Worm (Caenorhabditis elegans) whole organism, L2 larva: Measurements from ENCODE around the gene col-164.

Experiments used
- C34F6.9 ChIP-seq: fragments of 150-350 bp; optimal IDR thresholded peaks from 2 replicates; lab custom pipeline; 2014; ENCODE audit warnings: missing biosample characterization, missing genetic modification characterization
- F13H6.1 ChIP-seq: sonication (generic microtip); optimal IDR thresholded peaks from 2 replicates; lab custom pipeline; 2016; ENCODE audit warnings: missing genetic modification characterization, missing compliant biosample characterization
- Y55F3AM.14 ChIP-seq: fragments of 200-800 bp; sonication (Bioruptor generic); optimal IDR thresholded peaks from 2 replicates; lab custom pipeline; 2018; ENCODE audit warnings: mild to moderate bottlenecking, missing genetic modification characterization, missing compliant biosample characterization
- ZK546.5 ChIP-seq: sonication (generic microtip); optimal IDR thresholded peaks from 2 replicates; lab custom pipeline; 2017; ENCODE audit warnings: missing biosample characterization, missing genetic modification characterization
- aly-2 ChIP-seq: fragments of 150-350 bp; optimal IDR thresholded peaks from 2 replicates; lab custom pipeline; 2014; ENCODE audit warnings: missing biosample characterization, missing genetic modification characterization
- ama-1 ChIP-seq: fragments of 150-350 bp; optimal IDR thresholded peaks from 2 replicates; lab custom pipeline; 2018; ENCODE audit warnings: inconsistent platforms
- blmp-1 ChIP-seq: sonication (generic microtip); optimal IDR thresholded peaks from 2 replicates; lab custom pipeline; 2017; ENCODE audit warnings: missing genetic modification characterization, mild to moderate bottlenecking, missing compliant biosample characterization, antibody characterized with exemption, moderate library complexity; ENCODE audit not compliant: insufficient read depth
- crh-2 ChIP-seq: sonication (generic microtip); optimal IDR thresholded peaks from 2 replicates; lab custom pipeline; 2017; ENCODE audit warnings: missing biosample characterization, missing genetic modification characterization
- dmd-4 ChIP-seq: sonication (generic microtip); optimal IDR thresholded peaks from 2 replicates; lab custom pipeline; 2017; ENCODE audit warnings: missing biosample characterization, missing genetic modification characterization
- egl-27 ChIP-seq: sonication (generic microtip); optimal IDR thresholded peaks from 3 replicates; lab custom pipeline; 2017; ENCODE audit warnings: missing biosample characterization, missing genetic modification reagents, missing genetic modification characterization
- elt-1 ChIP-seq: fragments of 150-350 bp; optimal IDR thresholded peaks from 2 replicates; lab custom pipeline; 2014; ENCODE audit warnings: missing biosample characterization, missing genetic modification characterization
- elt-3 ChIP-seq: sonication (generic microtip); optimal IDR thresholded peaks from 2 replicates; lab custom pipeline; 2017; ENCODE audit warnings: missing biosample characterization, missing genetic modification characterization
- fos-1 ChIP-seq: fragments of 150-350 bp; optimal IDR thresholded peaks from 2 replicates; lab custom pipeline; 2014; ENCODE audit warnings: missing biosample characterization, missing genetic modification characterization
- gmeb-1 ChIP-seq: fragments of 150-350 bp; optimal IDR thresholded peaks from 2 replicates; lab custom pipeline; 2014; ENCODE audit warnings: missing biosample characterization, missing genetic modification characterization
- lin-13 ChIP-seq: fragments of 150-350 bp; optimal IDR thresholded peaks from 2 replicates; lab custom pipeline; 2014; ENCODE audit warnings: missing biosample characterization, missing genetic modification reagents, missing genetic modification characterization
- lsy-2 ChIP-seq, 2 experiments: fragments of 150-350 bp in 1 of 2; sonication (generic microtip) in 1 of 2; optimal IDR thresholded peaks; 2 replicates each; lab custom pipeline; 2014 to 2017; ENCODE audit warnings: missing biosample characterization in 2 of 2, missing genetic modification characterization in 2 of 2
- mab-5 ChIP-seq: fragments of 150-350 bp; optimal IDR thresholded peaks from 2 replicates; lab custom pipeline; 2014; ENCODE audit warnings: missing biosample characterization, missing genetic modification characterization
- mbf-1 ChIP-seq: sonication (generic microtip); optimal IDR thresholded peaks from 2 replicates; lab custom pipeline; 2017; ENCODE audit warnings: missing biosample characterization, missing genetic modification characterization
- mdl-1 ChIP-seq, 2 experiments: fragments of 150-350 bp in 1 of 2; sonication (generic microtip) in 1 of 2; optimal IDR thresholded peaks; 2 replicates each; lab custom pipeline; 2017; ENCODE audit warnings: missing biosample characterization in 2 of 2, missing genetic modification characterization in 2 of 2
- nhr-10 ChIP-seq: sonication (generic microtip); optimal IDR thresholded peaks from 2 replicates; lab custom pipeline; 2017; ENCODE audit warnings: missing biosample characterization, missing genetic modification characterization
- nhr-11 ChIP-seq: fragments of 150-350 bp; optimal IDR thresholded peaks from 2 replicates; lab custom pipeline; 2014; ENCODE audit warnings: missing biosample characterization, missing genetic modification characterization
- nhr-12 ChIP-seq: fragments of 150-350 bp; optimal IDR thresholded peaks from 2 replicates; lab custom pipeline; 2014; ENCODE audit warnings: missing biosample characterization, missing genetic modification characterization
- nhr-129 ChIP-seq: fragments of 150-350 bp; optimal IDR thresholded peaks from 2 replicates; lab custom pipeline; 2014; ENCODE audit warnings: missing biosample characterization, missing genetic modification characterization
- nhr-21 ChIP-seq: fragments of 150-350 bp; optimal IDR thresholded peaks from 2 replicates; lab custom pipeline; 2014; ENCODE audit warnings: missing biosample characterization, missing genetic modification characterization
- nhr-23 ChIP-seq: fragments of 150-350 bp; optimal IDR thresholded peaks from 2 replicates; lab custom pipeline; 2014; ENCODE audit warnings: missing biosample characterization, missing genetic modification reagents, missing genetic modification characterization
- nhr-25 ChIP-seq: fragments of 150-350 bp; sonication (generic microtip); optimal IDR thresholded peaks from 3 replicates; lab custom pipeline; 2014; ENCODE audit warnings: missing biosample characterization, missing genetic modification characterization
- nhr-6 ChIP-seq: fragments of 150-350 bp; optimal IDR thresholded peaks from 2 replicates; lab custom pipeline; 2014; ENCODE audit warnings: missing biosample characterization, missing genetic modification characterization
- nhr-77 ChIP-seq: fragments of 150-350 bp; optimal IDR thresholded peaks from 2 replicates; lab custom pipeline; 2014; ENCODE audit warnings: missing biosample characterization, missing genetic modification characterization
- sem-4 ChIP-seq: fragments of 150-350 bp; optimal IDR thresholded peaks from 2 replicates; lab custom pipeline; 2014; ENCODE audit warnings: missing biosample characterization, missing genetic modification reagents, missing genetic modification characterization
- skn-1 ChIP-seq: sonication (generic microtip); optimal IDR thresholded peaks from 2 replicates; lab custom pipeline; 2017; ENCODE audit warnings: missing biosample characterization, missing genetic modification characterization
- unc-39 ChIP-seq: fragments of 150-350 bp; optimal IDR thresholded peaks from 2 replicates; lab custom pipeline; 2014; ENCODE audit warnings: missing biosample characterization, missing genetic modification characterization
- unc-55 ChIP-seq: fragments of 150-350 bp; sonication (generic microtip); optimal IDR thresholded peaks from 3 replicates; lab custom pipeline; 2014; ENCODE audit warnings: missing biosample characterization, missing genetic modification reagents, missing genetic modification characterization
- unc-62 ChIP-seq: fragments of 150-350 bp; optimal IDR thresholded peaks from 2 replicates; lab custom pipeline; 2014; ENCODE audit warnings: missing biosample characterization, missing genetic modification reagents, missing genetic modification characterization
- zag-1 ChIP-seq: fragments of 150-350 bp; optimal IDR thresholded peaks from 2 replicates; lab custom pipeline; 2014; ENCODE audit warnings: missing biosample characterization, missing genetic modification characterization
- ztf-1 ChIP-seq: fragments of 200-800 bp; sonication (Bioruptor generic); conservative IDR thresholded peaks from 2 replicates; pipeline ENCODE4 v1.3.6; 2022; ENCODE audit warnings: missing genetic modification characterization, missing compliant biosample characterization

The col-164 gene

ce11 chrX:2108682-2109081 is 15.4 kb downstream of the col-164 start, which contains the start of gene F53B1.2:
Gene F53B1.2 (plus strand): TSS chrX:2108982.
- TF ChIP-seq Y55F3AM.14: no peak
- no peak for TF ChIP-seq zag-1
- TF ChIP-seq egl-27 (tag; lab: Kevin White, UChicago): no peak
- no peak for TF ChIP-seq skn-1 (tag; lab: Kevin White, UChicago)
- no peak for TF ChIP-seq unc-62 (GFP tag; lab: Kevin White, UChicago)

DNA sequence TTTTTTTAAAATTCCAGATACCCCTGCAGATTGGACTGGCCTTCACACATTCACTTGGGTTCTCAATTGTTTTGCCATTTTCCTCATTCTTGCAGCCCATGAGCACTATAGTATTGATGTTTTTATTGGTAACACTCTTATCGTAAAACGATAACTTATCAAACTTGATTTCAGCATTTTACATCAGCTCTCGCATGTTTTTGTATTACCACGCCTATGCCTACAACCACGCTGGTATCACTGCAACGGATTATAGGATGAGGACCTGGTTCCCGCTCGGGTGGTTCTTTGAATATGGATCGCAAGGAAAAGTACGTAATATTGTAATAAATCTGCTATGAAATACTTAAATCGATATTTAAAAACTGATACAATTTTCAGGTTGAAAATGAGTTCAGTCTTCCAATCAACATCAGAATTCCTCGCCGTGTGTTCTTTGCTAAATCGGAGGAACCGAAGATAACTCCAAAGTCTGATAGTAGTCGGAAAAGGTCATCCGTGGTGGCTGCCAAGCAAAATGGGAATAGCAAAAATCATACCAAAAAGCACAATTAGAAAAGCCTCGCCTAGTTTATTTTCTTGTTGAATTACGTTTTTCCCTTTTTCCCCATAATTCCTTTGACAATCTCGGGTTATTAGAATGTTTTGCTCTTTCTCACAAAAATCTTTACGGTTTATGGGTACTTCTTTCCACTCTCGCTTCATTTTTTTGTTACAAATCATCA is 17.5 kb downstream of the col-164 start:
- TF ChIP-seq nhr-77 (tag; lab: Kevin White, UChicago): no peak
- TF ChIP-seq Y55F3AM.14: no peak
- TF ChIP-seq blmp-1 (tag; lab: Kevin White, UChicago): no peak
- no peak for TF ChIP-seq aly-2 (tag; lab: Kevin White, UChicago)
- no peak for TF ChIP-seq mab-5 (tag; lab: Kevin White, UChicago)
- TF ChIP-seq zag-1: no peak
- TF ChIP-seq mdl-1 (tag; optimal IDR thresholded peaks at IDR 0.05; lab: Kevin White, UChicago): no peak
- TF ChIP-seq F13H6.1: no peak

DNA sequence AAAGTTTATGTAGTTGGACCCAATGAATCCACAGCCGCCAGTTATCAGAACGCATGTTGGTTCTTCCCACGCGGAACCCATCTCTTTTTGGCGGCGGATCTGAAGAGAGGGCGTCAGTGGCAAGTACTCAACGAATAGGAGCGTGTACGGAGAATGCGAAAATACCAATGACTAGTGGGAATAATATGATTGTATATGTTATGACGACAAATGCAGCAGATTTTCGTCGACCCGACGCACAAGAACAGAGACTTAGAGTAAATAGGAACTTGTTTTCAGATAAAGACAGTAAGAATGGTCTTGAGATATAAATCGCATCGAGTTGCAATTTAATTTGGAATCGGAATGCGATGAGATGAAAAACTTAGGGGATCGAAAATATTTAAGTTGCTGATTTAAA is 19.7 kb downstream of the col-164 start, which contains the start of gene bus-5:
TSS of gene bus-5 (minus strand) at position 101 of the 400 bp plus-strand sequence.
- TF ChIP-seq sem-4 (tag; lab: Kevin White, UChicago) (no peak), fos-1 (tag; lab: Kevin White, UChicago) (no peak), egl-27 (tag; lab: Kevin White, UChicago) (no peak), lsy-2 (tag; optimal IDR thresholded peaks at IDR 0.05; lab: Kevin White, UChicago) (no peak), blmp-1 (tag; lab: Kevin White, UChicago) (no peak), unc-55 (GFP tag; lab: Kevin White, UChicago) (no peak), nhr-129 (tag; lab: Kevin White, UChicago) (no peak), unc-39 (tag; lab: Kevin White, UChicago) (no peak)

- no peak for TF ChIP-seq fos-1 (tag; lab: Kevin White, UChicago)
- no peak for TF ChIP-seq elt-3 (tag; lab: Kevin White, UChicago)
- no peak for TF ChIP-seq gmeb-1 (tag; lab: Kevin White, UChicago)
- TF ChIP-seq ZK546.5: no peak
- TF ChIP-seq nhr-23 (tag; lab: Kevin White, UChicago): no peak
- TF ChIP-seq egl-27 (tag; lab: Kevin White, UChicago): no peak
- TF ChIP-seq nhr-10 (tag; lab: Kevin White, UChicago): no peak
- no peak for TF ChIP-seq Y55F3AM.14
- TF ChIP-seq ama-1 (lab: Kevin White, UChicago): no peak
- no peak for TF ChIP-seq crh-2
- no peak for TF ChIP-seq elt-1 (tag; lab: Kevin White, UChicago)
- no peak for TF ChIP-seq lin-13 (GFP tag; lab: Kevin White, UChicago)
Measured at ce11 chrX:2114171-2114570, 20.9 kb downstream of the col-164 start.

- TF ChIP-seq sem-4 (tag; lab: Kevin White, UChicago) (peak; percentile 23), Y55F3AM.14 (no peak), nhr-25 (tag; lab: Kevin White, UChicago) (peak; percentile 31), nhr-11 (tag; lab: Kevin White, UChicago) (no peak), nhr-21 (tag; lab: Kevin White, UChicago) (peak; percentile 64), ZK546.5 (no peak), mdl-1 (tag; optimal IDR thresholded peaks at IDR 0.05; lab: Kevin White, UChicago) (peak in 1 of 2 experiments; percentile 12)
Measured at ce11 chrX:2116304-2116867, 23.1 kb downstream of the col-164 start.

DNA sequence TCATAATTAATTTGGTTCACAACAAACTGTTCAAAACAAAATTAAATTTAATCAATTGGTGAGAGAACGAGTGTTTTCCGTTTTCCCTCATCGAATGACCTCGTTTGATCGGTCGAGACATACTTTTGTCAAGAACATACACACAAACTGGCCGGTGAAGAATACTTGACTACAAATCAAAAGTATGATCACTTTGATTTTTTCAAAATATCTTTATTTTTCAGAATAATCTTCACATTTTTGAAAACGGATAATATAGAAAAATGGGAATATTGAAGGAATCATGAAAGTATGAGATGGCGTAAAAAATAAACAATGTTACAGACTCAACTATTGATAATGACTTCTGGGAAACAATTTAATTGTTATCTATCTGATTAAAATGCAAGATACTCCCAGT is 24.9 kb downstream of the col-164 start, which contains the start of gene swip-10:
TSS of gene swip-10 (minus strand) at position 101 of the 400 bp plus-strand sequence.
- no peak for TF ChIP-seq dmd-4 (tag; lab: Kevin White, UChicago)
- no peak for TF ChIP-seq egl-27 (tag; lab: Kevin White, UChicago)
- TF ChIP-seq nhr-12: no peak
- TF ChIP-seq ama-1 (lab: Kevin White, UChicago): no peak
- TF ChIP-seq nhr-11 (tag; lab: Kevin White, UChicago): no peak
- TF ChIP-seq ztf-1 (GFP tag; lab: Robert Waterston, UW): no peak
- no peak for TF ChIP-seq mdl-1 (tag; optimal IDR thresholded peaks at IDR 0.05; lab: Kevin White, UChicago)
- TF ChIP-seq skn-1 (tag; lab: Kevin White, UChicago): no peak
- TF ChIP-seq nhr-25 (tag; lab: Kevin White, UChicago): no peak
- no peak for TF ChIP-seq zag-1
- no peak for TF ChIP-seq mbf-1
- TF ChIP-seq C34F6.9 (tag; lab: Kevin White, UChicago): no peak
- no peak for TF ChIP-seq nhr-21 (tag; lab: Kevin White, UChicago)
- TF ChIP-seq nhr-6: no peak
- no peak for TF ChIP-seq nhr-77 (tag; lab: Kevin White, UChicago)
- TF ChIP-seq unc-39 (tag; lab: Kevin White, UChicago): no peak
